Fruit fly (Drosophila melanogaster): ENCODE measurements around the gene CG31816.

CG31816 gene

DNA sequence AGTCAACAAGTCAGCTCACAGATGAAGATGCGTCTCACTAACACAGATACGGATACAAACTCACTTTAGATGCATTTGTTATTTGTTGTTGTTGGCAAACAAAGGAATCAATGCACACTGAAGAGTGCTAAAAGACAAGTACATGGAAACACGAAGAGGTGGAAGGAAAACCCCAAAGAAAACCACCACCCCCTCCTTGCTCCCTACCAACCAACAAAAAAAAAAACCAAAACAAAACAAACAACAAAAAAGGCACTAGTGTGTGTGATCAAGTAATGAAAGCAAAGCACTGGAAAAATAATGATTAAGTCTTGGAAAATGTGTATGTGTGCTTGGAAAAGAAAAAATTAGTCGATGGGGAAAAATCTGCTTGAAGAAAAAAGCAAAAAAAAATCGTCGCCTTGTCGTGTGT lies 46.4 kb downstream of the CG31816 start (continued):
- TF ChIP-seq Ets96B (tag; optimal IDR thresholded peaks at IDR 0.05) (peak; percentile 22), Eip78C (GFP tag) (peak; percentile 64), CG10669 (GFP tag; optimal IDR thresholded peaks at IDR 0.05) (no peak), CG6792 (GFP tag; optimal IDR thresholded peaks at IDR 0.05) (no peak), dac (GFP tag; optimal IDR thresholded peaks at IDR 0.05) (peak; percentile 47), pdm3 (GFP tag; optimal IDR thresholded peaks at IDR 0.05) (no peak), CG8319 (GFP tag; optimal IDR thresholded peaks at IDR 0.05) (no peak), Lpt (GFP tag; optimal IDR thresholded peaks at IDR 0.05) (peak; percentile 74), Smox (GFP tag; optimal IDR thresholded peaks at IDR 0.05) (no peak), CG1621 (tag; optimal IDR thresholded peaks at IDR 0.05) (no peak), CG11762 (GFP tag; optimal IDR thresholded peaks at IDR 0.05; ENCODE audit: insufficient read depth) (no peak), eg (GFP tag; IDR thresholded peaks at IDR 0.05) (peak; percentile 72; the same call in 2 of the 3 replicates), net (GFP tag; optimal IDR thresholded peaks at IDR 0.05) (peak; percentile 50), CG10631 (GFP tag; optimal IDR thresholded peaks at IDR 0.05) (no peak)

- peak; percentile 76 for TF ChIP-seq CG1621 (tag; optimal IDR thresholded peaks at IDR 0.05)
- TF ChIP-seq Eip75B (GFP tag; optimal IDR thresholded peaks at IDR 0.05), result no peak
- TF ChIP-seq Sox102F (GFP tag; optimal IDR thresholded peaks at IDR 0.05), result no peak
- TF ChIP-seq CG11294 (GFP tag; IDR thresholded peaks at IDR 0.05), result no peak
- TF ChIP-seq CG6854 (GFP tag; optimal IDR thresholded peaks at IDR 0.05), result peak; percentile 19
- peak; percentile 90 for TF ChIP-seq CG3032 (tag; optimal IDR thresholded peaks at IDR 0.05)
- peak; percentile 84 for TF ChIP-seq CG10631 (GFP tag; optimal IDR thresholded peaks at IDR 0.05)
- TF ChIP-seq CG31627 (GFP tag; optimal IDR thresholded peaks at IDR 0.05), result no peak
- TF ChIP-seq vri (GFP tag; optimal IDR thresholded peaks at IDR 0.05), result no peak
- TF ChIP-seq Hr4 (GFP tag; optimal IDR thresholded peaks at IDR 0.05), result no peak
- TF ChIP-seq CG9139 (GFP tag; optimal IDR thresholded peaks at IDR 0.05), result peak; percentile 89
- TF ChIP-seq CG10669 (GFP tag; optimal IDR thresholded peaks at IDR 0.05), result peak; percentile 83
- peak; percentile 84 for TF ChIP-seq dsx (GFP tag; optimal IDR thresholded peaks at IDR 0.05; ENCODE audit: poor library complexity, severe bottlenecking)
- no peak for TF ChIP-seq lz (GFP tag; optimal IDR thresholded peaks at IDR 0.05)
- no peak for TF ChIP-seq CG4318 (GFP tag; optimal IDR thresholded peaks at IDR 0.05)
- no peak for TF ChIP-seq esn (GFP tag; optimal IDR thresholded peaks at IDR 0.05)
- TF ChIP-seq CG3919 (GFP tag; optimal IDR thresholded peaks at IDR 0.05), result peak; percentile 59
- no peak for TF ChIP-seq cyc (GFP tag; optimal IDR thresholded peaks at IDR 0.05)
- TF ChIP-seq salr (GFP tag; optimal IDR thresholded peaks at IDR 0.05), result peak; percentile 20 to 47
- TF ChIP-seq Smox (GFP tag; optimal IDR thresholded peaks at IDR 0.05), result no peak
- TF ChIP-seq spab (GFP tag; optimal IDR thresholded peaks at IDR 0.05), result peak; percentile 90
- TF ChIP-seq CG6808 (GFP tag; optimal IDR thresholded peaks at IDR 0.05), result peak; percentile 53
- peak; percentile 55 for TF ChIP-seq CG16779 (tag; optimal IDR thresholded peaks at IDR 0.05)
- TF ChIP-seq Met (GFP tag; optimal IDR thresholded peaks at IDR 0.05), result no peak
- peak; percentile 56 for TF ChIP-seq CG7368 (GFP tag; optimal IDR thresholded peaks at IDR 0.05)
- no peak for TF ChIP-seq fkh (GFP tag; optimal IDR thresholded peaks at IDR 0.05)
- TF ChIP-seq Blimp-1 (GFP tag; optimal IDR thresholded peaks at IDR 0.05), result no peak
- TF ChIP-seq eg (GFP tag; IDR thresholded peaks at IDR 0.05), result 0 out of 3 replicates have a peak, but pooled peaks have one; percentile 27
- TF ChIP-seq fd59A (GFP tag; optimal IDR thresholded peaks at IDR 0.05), result peak; percentile 65
- peak; percentile 59 for TF ChIP-seq acj6 (GFP tag; optimal IDR thresholded peaks at IDR 0.05)
- no peak for TF ChIP-seq topi (GFP tag; optimal IDR thresholded peaks at IDR 0.05)
- TF ChIP-seq CG11762 (GFP tag; optimal IDR thresholded peaks at IDR 0.05; ENCODE audit: insufficient read depth), result peak; percentile 70
- peak; percentile 67 for TF ChIP-seq achi (GFP tag; optimal IDR thresholded peaks at IDR 0.05)
- TF ChIP-seq CG6792 (GFP tag; optimal IDR thresholded peaks at IDR 0.05), result peak; percentile 25
- no peak for TF ChIP-seq svp (GFP tag)
- peak; percentile 2 for TF ChIP-seq CG11902 (GFP tag; optimal IDR thresholded peaks at IDR 0.05)
- TF ChIP-seq CG32006 (GFP tag; optimal IDR thresholded peaks at IDR 0.05), result peak; percentile 20
- peak; percentile 84; the same call in 2 of the 3 replicates for TF ChIP-seq CG6163 (GFP tag; IDR thresholded peaks at IDR 0.05)
- TF ChIP-seq Eip93F (GFP tag; optimal IDR thresholded peaks at IDR 0.05), result no peak
- TF ChIP-seq CG8632 (GFP tag; optimal IDR thresholded peaks at IDR 0.05), result peak; percentile 53
- peak; percentile 14 for TF ChIP-seq net (GFP tag; optimal IDR thresholded peaks at IDR 0.05)
- no peak for TF ChIP-seq dac (GFP tag; optimal IDR thresholded peaks at IDR 0.05)
Observed at dm6 chr2L:16590345-16591107, 48.2 kb downstream of the CG31816 start.
